Fruit fly (Drosophila melanogaster) whole organism, prepupa: ENCODE results near the gene CG5039.

Experiments used
- Blimp-1 ChIP-seq: fragments of 200-800 bp; sonication (Bioruptor generic); optimal IDR thresholded peaks from 3 replicates; lab custom pipeline; 2017; ENCODE audit warnings: missing biosample characterization, missing genetic modification characterization, mild to moderate bottlenecking, moderate library complexity, missing genetic modification reagents
- CG10631 ChIP-seq: fragments of 200-800 bp; sonication (Bioruptor generic); optimal IDR thresholded peaks from 2 replicates; lab custom pipeline; 2016; ENCODE audit warnings: missing biosample characterization, missing genetic modification characterization
- CG11294 ChIP-seq: fragments of 200-800 bp; sonication (Bioruptor generic); IDR thresholded peaks from 2 replicates; pipeline ENCODE4 v1.3.6; 2022; ENCODE audit warnings: missing biosample characterization, missing genetic modification characterization
- CG11762 ChIP-seq: fragments of 200-800 bp; sonication (Bioruptor generic); optimal IDR thresholded peaks from 3 replicates; lab custom pipeline; 2016; ENCODE audit warnings: missing biosample characterization, missing genetic modification characterization; ENCODE audit not compliant: insufficient read depth
- CG15336 ChIP-seq: fragments of 200-800 bp; sonication (Bioruptor generic); IDR thresholded peaks from 2 replicates; pipeline ENCODE4 v1.3.6; 2022; ENCODE audit warnings: missing biosample characterization, missing genetic modification characterization
- CG1621 ChIP-seq: fragments of 200-800 bp; sonication (Bioruptor generic); optimal IDR thresholded peaks from 3 replicates; lab custom pipeline; 2018; ENCODE audit warnings: missing biosample characterization, mild to moderate bottlenecking, missing genetic modification characterization
- CG16779 ChIP-seq: fragments of 200-800 bp; sonication (Bioruptor generic); optimal IDR thresholded peaks from 3 replicates; lab custom pipeline; 2017; ENCODE audit warnings: missing biosample characterization, mild to moderate bottlenecking, missing genetic modification characterization
- CG3032 ChIP-seq: fragments of 200-800 bp; optimal IDR thresholded peaks from 2 replicates; lab custom pipeline; 2019; ENCODE audit warnings: missing biosample characterization, mild to moderate bottlenecking, missing genetic modification characterization, moderate library complexity
- CG32006 ChIP-seq: fragments of 200-800 bp; sonication (Bioruptor generic); optimal IDR thresholded peaks from 3 replicates; lab custom pipeline; 2017; ENCODE audit warnings: missing biosample characterization, mild to moderate bottlenecking, missing genetic modification characterization
- CG34406 ChIP-seq: fragments of 200-800 bp; sonication (Bioruptor generic); optimal IDR thresholded peaks from 3 replicates; lab custom pipeline; 2016; ENCODE audit warnings: missing biosample characterization, missing genetic modification characterization
- CG3919 ChIP-seq: fragments of 200-800 bp; sonication (Bioruptor generic); optimal IDR thresholded peaks from 3 replicates; lab custom pipeline; 2016; ENCODE audit warnings: missing biosample characterization, missing genetic modification characterization
- CG6163 ChIP-seq: fragments of 200-800 bp; sonication (Bioruptor generic); IDR thresholded peaks from 3 replicates; pipeline ENCODE4 v1.3.6; 2022; ENCODE audit warnings: missing biosample characterization, missing genetic modification characterization
- CG6792 ChIP-seq: fragments of 200-800 bp; sonication (Bioruptor generic); optimal IDR thresholded peaks from 3 replicates; lab custom pipeline; 2016; ENCODE audit warnings: missing biosample characterization, missing genetic modification characterization
- CG6854 ChIP-seq: fragments of 200-800 bp; sonication (Bioruptor generic); optimal IDR thresholded peaks from 2 replicates; lab custom pipeline; 2017; ENCODE audit warnings: missing biosample characterization, mild to moderate bottlenecking, missing genetic modification characterization
- CG7368 ChIP-seq: fragments of 200-800 bp; sonication (Bioruptor generic); optimal IDR thresholded peaks from 3 replicates; lab custom pipeline; 2016; ENCODE audit warnings: missing biosample characterization, missing genetic modification characterization
- CG8119 ChIP-seq: fragments of 200-800 bp; sonication (Bioruptor generic); IDR thresholded peaks from 3 replicates; pipeline ENCODE4 v1.3.6; 2022; ENCODE audit warnings: missing biosample characterization, missing genetic modification characterization
- CG8319 ChIP-seq: fragments of 200-800 bp; sonication (Bioruptor generic); optimal IDR thresholded peaks from 3 replicates; lab custom pipeline; 2016; ENCODE audit warnings: missing biosample characterization, missing genetic modification characterization
- CG8632 ChIP-seq: fragments of 200-800 bp; sonication (Bioruptor generic); optimal IDR thresholded peaks from 3 replicates; lab custom pipeline; 2016; ENCODE audit warnings: missing biosample characterization, missing genetic modification characterization
- CG9139 ChIP-seq: fragments of 200-800 bp; sonication (Bioruptor generic); optimal IDR thresholded peaks from 3 replicates; lab custom pipeline; 2017; ENCODE audit warnings: missing biosample characterization, mild to moderate bottlenecking, missing genetic modification characterization
- Eip75B ChIP-seq: fragments of 200-800 bp; sonication (Bioruptor generic); optimal IDR thresholded peaks from 3 replicates; lab custom pipeline; 2016; ENCODE audit warnings: missing biosample characterization, missing genetic modification characterization
- Eip78C ChIP-seq: fragments of 200-800 bp; sonication (Bioruptor generic); peaks from one replicate; lab custom pipeline; 2016; ENCODE audit warnings: missing biosample characterization, missing genetic modification characterization
- Eip93F ChIP-seq: fragments of 200-800 bp; sonication (Bioruptor generic); optimal IDR thresholded peaks from 2 replicates; lab custom pipeline; 2016; ENCODE audit warnings: missing biosample characterization, mild to moderate bottlenecking, missing genetic modification characterization
- Ets21C ChIP-seq: fragments of 200-800 bp; sonication (Bioruptor generic); optimal IDR thresholded peaks from 3 replicates; lab custom pipeline; 2016; ENCODE audit warnings: missing biosample characterization, missing genetic modification characterization
- Hr39 ChIP-seq: fragments of 200-800 bp; sonication (Bioruptor generic); optimal IDR thresholded peaks from 2 replicates; lab custom pipeline; 2016; ENCODE audit warnings: missing biosample characterization, missing genetic modification characterization
- Hr4 ChIP-seq: fragments of 200-800 bp; sonication (Bioruptor generic); optimal IDR thresholded peaks from 3 replicates; lab custom pipeline; 2016; ENCODE audit warnings: missing biosample characterization, missing genetic modification characterization
- Lpt ChIP-seq: fragments of 200-800 bp; sonication (Bioruptor generic); optimal IDR thresholded peaks from 3 replicates; lab custom pipeline; 2016; ENCODE audit warnings: missing biosample characterization, missing genetic modification characterization
- OdsH ChIP-seq: fragments of 200-800 bp; sonication (Bioruptor generic); optimal IDR thresholded peaks from 3 replicates; lab custom pipeline; 2016; ENCODE audit warnings: missing biosample characterization, missing genetic modification characterization
- Smox ChIP-seq: fragments of 200-800 bp; sonication (Bioruptor generic); optimal IDR thresholded peaks from 3 replicates; lab custom pipeline; 2016; ENCODE audit warnings: missing biosample characterization, missing genetic modification characterization
- Sox102F ChIP-seq: fragments of 200-800 bp; sonication (Bioruptor generic); optimal IDR thresholded peaks from 2 replicates; lab custom pipeline; 2016; ENCODE audit warnings: missing biosample characterization, mild to moderate bottlenecking, missing genetic modification characterization
- Sox14 ChIP-seq: fragments of 200-800 bp; sonication (Bioruptor generic); optimal IDR thresholded peaks from 3 replicates; lab custom pipeline; 2016; ENCODE audit warnings: missing biosample characterization, missing genetic modification characterization
- Sox15 ChIP-seq: fragments of 200-800 bp; sonication (Bioruptor generic); optimal IDR thresholded peaks from 3 replicates; lab custom pipeline; 2016; ENCODE audit warnings: missing biosample characterization, missing genetic modification characterization
- achi ChIP-seq: fragments of 200-800 bp; sonication (Bioruptor generic); optimal IDR thresholded peaks from 3 replicates; lab custom pipeline; 2016; ENCODE audit warnings: missing biosample characterization, missing genetic modification characterization
- acj6 ChIP-seq: fragments of 200-800 bp; sonication (Bioruptor generic); optimal IDR thresholded peaks from 3 replicates; lab custom pipeline; 2016; ENCODE audit warnings: missing biosample characterization, missing genetic modification characterization
- cyc ChIP-seq: fragments of 200-800 bp; sonication (Bioruptor generic); optimal IDR thresholded peaks from 3 replicates; lab custom pipeline; 2016; ENCODE audit warnings: missing biosample characterization, missing genetic modification characterization
- eg ChIP-seq: fragments of 200-800 bp; sonication (Bioruptor generic); IDR thresholded peaks from 3 replicates; pipeline ENCODE4 v1.3.6; 2022; ENCODE audit warnings: missing biosample characterization, missing genetic modification characterization
- esn ChIP-seq: fragments of 200-800 bp; sonication (Bioruptor generic); optimal IDR thresholded peaks from 2 replicates; lab custom pipeline; 2016; ENCODE audit warnings: missing biosample characterization, mild to moderate bottlenecking, missing genetic modification characterization, moderate library complexity
- fd59A ChIP-seq: fragments of 200-800 bp; sonication (Bioruptor generic); optimal IDR thresholded peaks from 2 replicates; lab custom pipeline; 2017; ENCODE audit warnings: missing biosample characterization, mild to moderate bottlenecking, missing genetic modification characterization, missing genetic modification reagents
- fd85E ChIP-seq: fragments of 200-800 bp; sonication (Bioruptor generic); optimal IDR thresholded peaks from 3 replicates; lab custom pipeline; 2016; ENCODE audit warnings: missing biosample characterization, missing genetic modification characterization
- fkh ChIP-seq: fragments of 200-800 bp; sonication (Bioruptor generic); optimal IDR thresholded peaks from 3 replicates; lab custom pipeline; 2017; ENCODE audit warnings: missing biosample characterization, mild to moderate bottlenecking, missing genetic modification characterization, moderate library complexity
- lz ChIP-seq: fragments of 200-800 bp; sonication (Bioruptor generic); optimal IDR thresholded peaks from 3 replicates; lab custom pipeline; 2016; ENCODE audit warnings: missing biosample characterization, missing genetic modification characterization
- net ChIP-seq: fragments of 200-800 bp; sonication (Bioruptor generic); optimal IDR thresholded peaks from 3 replicates; lab custom pipeline; 2016; ENCODE audit warnings: missing biosample characterization, missing genetic modification characterization
- pdm3 ChIP-seq: fragments of 200-800 bp; sonication (Bioruptor generic); optimal IDR thresholded peaks from 3 replicates; lab custom pipeline; 2016; ENCODE audit warnings: missing biosample characterization, missing genetic modification characterization
- salr ChIP-seq, 2 experiments: fragments of 200-800 bp; sonication (Bioruptor generic); optimal IDR thresholded peaks; 3 replicates each; lab custom pipeline; 2016 to 2018; ENCODE audit warnings: missing biosample characterization in 2 of 2, missing genetic modification characterization in 2 of 2, mild to moderate bottlenecking in 1 of 2
- spab ChIP-seq: fragments of 200-800 bp; sonication (Bioruptor generic); optimal IDR thresholded peaks from 2 replicates; lab custom pipeline; 2017; ENCODE audit warnings: missing biosample characterization, mild to moderate bottlenecking, missing genetic modification characterization, missing genetic modification reagents
- ss ChIP-seq, 2 experiments: fragments of 200-800 bp; sonication (Bioruptor generic); optimal IDR thresholded peaks; 2 replicates in 1 of 2; 3 replicates in 1 of 2; lab custom pipeline; 2017 to 2018; ENCODE audit warnings: mild to moderate bottlenecking in 2 of 2, missing biosample characterization in 2 of 2, missing genetic modification characterization in 2 of 2, moderate library complexity in 1 of 2
- svp ChIP-seq: fragments of 200-800 bp; sonication (Bioruptor generic); peaks from one replicate; lab custom pipeline; 2016; ENCODE audit warnings: missing biosample characterization, missing genetic modification characterization
- vri ChIP-seq: fragments of 200-800 bp; sonication (Bioruptor generic); optimal IDR thresholded peaks from 3 replicates; lab custom pipeline; 2016; ENCODE audit warnings: missing biosample characterization, mild to moderate bottlenecking, missing genetic modification characterization

Gene CG5039

DNA sequence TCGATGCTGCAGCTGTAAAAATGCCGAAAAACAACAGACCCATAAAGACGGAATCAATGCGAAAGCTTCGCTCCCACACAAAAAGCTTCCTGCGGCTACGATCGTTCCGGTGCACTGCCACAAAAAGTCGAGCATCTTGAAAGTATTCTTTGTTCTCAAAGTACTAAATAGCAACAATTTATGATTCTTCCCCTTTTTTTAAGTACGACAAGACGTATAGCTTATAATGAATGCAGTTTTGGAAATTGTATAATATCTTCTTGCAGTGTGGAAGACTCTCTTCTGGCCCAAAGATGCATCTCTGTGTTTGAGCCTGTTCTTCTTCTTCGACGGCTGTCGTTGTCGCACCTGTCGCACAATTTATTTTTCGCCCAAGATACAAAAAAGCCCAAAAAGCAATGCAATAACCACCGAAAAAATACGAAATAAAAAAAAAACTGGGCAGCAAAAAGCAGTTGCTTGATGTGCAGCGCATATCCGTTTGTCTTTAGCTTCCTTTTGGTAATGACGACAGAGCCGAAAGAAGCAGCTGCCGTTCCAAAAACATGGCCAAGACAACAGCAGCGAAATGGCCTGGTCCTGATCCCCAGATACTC, 44.5 kb upstream of the CG5039 start (continued):
- TF ChIP-seq CG9139 (GFP tag; lab: Kevin White, UChicago) (no peak), Hr4 (GFP tag; lab: Kevin White, UChicago) (no peak), CG10631 (GFP tag; lab: Kevin White, UChicago) (peak; percentile 42), CG8319 (peak; percentile 49), Blimp-1 (GFP tag; lab: Kevin White, UChicago) (peak; percentile 66), vri (peak; percentile 82), net (GFP tag; lab: Kevin White, UChicago) (peak; percentile 51), CG16779 (no peak)

dm6 chr3R:25637294-25638174, 40.9 kb upstream of the CG5039 start, which contains the start of gene jigr1:
jigr1 (plus strand) TSS chr3R:25637843.
- TF ChIP-seq Lpt (GFP tag; lab: Kevin White, UChicago) (no peak), net (GFP tag; lab: Kevin White, UChicago) (peak; percentile 42), CG8319 (no peak), spab (GFP tag; lab: Kevin White, UChicago) (peak; percentile 53), OdsH (GFP tag; lab: Kevin White, UChicago) (peak; percentile 64), fd85E (GFP tag; lab: Kevin White, UChicago) (no peak), lz (peak; percentile 68), Eip93F (GFP tag; lab: Kevin White, UChicago) (peak; percentile 24), CG11294 (GFP tag; lab: Robert Waterston, UW) (no peak), Ets21C (GFP tag; lab: Kevin White, UChicago) (peak; percentile 55), esn (GFP tag; lab: Kevin White, UChicago) (peak; percentile 84), Eip75B (GFP tag; lab: Kevin White, UChicago) (peak; percentile 68), CG6792 (peak; percentile 64), Sox102F (peak; percentile 82), CG34406 (GFP tag; lab: Kevin White, UChicago) (peak; percentile 44), CG3919 (GFP tag; lab: Kevin White, UChicago) (peak; percentile 75), vri (peak; percentile 71), CG7368 (GFP tag; lab: Kevin White, UChicago) (peak; percentile 54), CG32006 (GFP tag; lab: Kevin White, UChicago) (peak; percentile 50), pdm3 (GFP tag; lab: Kevin White, UChicago) (peak; percentile 63), CG3032 (tag; lab: Kevin White, UChicago) (peak; percentile 58), salr (GFP tag; optimal IDR thresholded peaks at IDR 0.05; lab: Kevin White, UChicago) (peak; percentile 3 to 31), eg (GFP tag; lab: Robert Waterston, UW) (no peak), CG1621 (tag; lab: Kevin White, UChicago) (peak; percentile 32), Smox (GFP tag; lab: Kevin White, UChicago) (peak; percentile 74), fkh (GFP tag; lab: Kevin White, UChicago) (no peak), Blimp-1 (GFP tag; lab: Kevin White, UChicago) (peak; percentile 20), achi (GFP tag; lab: Kevin White, UChicago) (peak; percentile 71), CG8632 (peak; percentile 52), CG6854 (GFP tag; lab: Kevin White, UChicago) (peak; percentile 28), Sox14 (GFP tag; lab: Kevin White, UChicago) (peak; percentile 73), CG16779 (no peak), CG8119 (0 out of 3 replicates have a peak, but pooled peaks have one; percentile 29), acj6 (GFP tag; lab: Kevin White, UChicago) (peak; percentile 75), svp (peak; percentile 85), Sox15 (GFP tag; lab: Kevin White, UChicago) (peak; percentile 21), cyc (GFP tag; lab: Kevin White, UChicago) (peak; percentile 71), CG11762 (peak; percentile 50), Hr39 (GFP tag; lab: Kevin White, UChicago) (peak; percentile 66), CG15336 (GFP tag; lab: Robert Waterston, UW) (0 out of 2 replicates have a peak, but pooled peaks have one; percentile 7), Eip78C (GFP tag; lab: Kevin White, UChicago) (peak; percentile 92), CG6163 (GFP tag; lab: Robert Waterston, UW) (peak; percentile 41; the same call in 1 of the 3 replicates), ss (GFP tag; optimal IDR thresholded peaks at IDR 0.05; lab: Kevin White, UChicago) (peak; percentile 74 to 80), fd59A (GFP tag; lab: Kevin White, UChicago) (peak; percentile 49)
